Worm (Caenorhabditis elegans): ENCODE measurements around the gene Y9C9A.8.

Y9C9A.8 gene

ce11 chrIV:4953887-4954286 lies 23.7 kb downstream of the Y9C9A.8 start, which contains the start of gene str-163:
Gene str-163 (plus strand): TSS chrIV:4954187.
- TF ChIP-seq cog-1 (tag; optimal IDR thresholded peaks at IDR 0.05), result no peak
- no peak for TF ChIP-seq tab-1 (GFP tag; IDR thresholded peaks at IDR 0.05)
- TF ChIP-seq med-1 (GFP tag; optimal IDR thresholded peaks at IDR 0.05; ENCODE audit: insufficient read depth), result no peak
- no peak for TF ChIP-seq flt-1 (GFP tag; IDR thresholded peaks at IDR 0.05)
- no peak for TF ChIP-seq T22C8.4 (GFP tag; IDR thresholded peaks at IDR 0.05)
- no peak for TF ChIP-seq ref-1 (GFP tag; conservative IDR thresholded peaks at IDR 0.05)
- no peak for TF ChIP-seq ztf-29 (GFP tag; IDR thresholded peaks at IDR 0.05)
- no peak for TF ChIP-seq klf-2 (GFP tag; conservative IDR thresholded peaks at IDR 0.05)
- no peak for TF ChIP-seq ztf-23 (GFP tag; IDR thresholded peaks at IDR 0.05)

- TF ChIP-seq flt-1 (GFP tag; IDR thresholded peaks at IDR 0.05), result no peak
- no peak for TF ChIP-seq T22C8.4 (GFP tag; IDR thresholded peaks at IDR 0.05)
- no peak for TF ChIP-seq ref-1 (GFP tag; conservative IDR thresholded peaks at IDR 0.05)
- TF ChIP-seq ztf-29 (GFP tag; IDR thresholded peaks at IDR 0.05), result no peak
- no peak for TF ChIP-seq med-1 (GFP tag; optimal IDR thresholded peaks at IDR 0.05; ENCODE audit: insufficient read depth)
- no peak for TF ChIP-seq tab-1 (GFP tag; IDR thresholded peaks at IDR 0.05)
- no peak for TF ChIP-seq ztf-23 (GFP tag; IDR thresholded peaks at IDR 0.05)
- no peak for TF ChIP-seq klf-2 (GFP tag; conservative IDR thresholded peaks at IDR 0.05)
- no peak for TF ChIP-seq cog-1 (tag; optimal IDR thresholded peaks at IDR 0.05)
Measured at ce11 chrIV:4960623-4961022, 30.5 kb downstream of the Y9C9A.8 start, which contains the start of gene str-164. Gene str-164 (plus strand): TSS chrIV:4960735.

- TF ChIP-seq klf-2 (GFP tag; conservative IDR thresholded peaks at IDR 0.05), result no peak
- no peak for TF ChIP-seq ztf-23 (GFP tag; IDR thresholded peaks at IDR 0.05)
- TF ChIP-seq med-1 (GFP tag; optimal IDR thresholded peaks at IDR 0.05; ENCODE audit: insufficient read depth), result no peak
- no peak for TF ChIP-seq tab-1 (GFP tag; IDR thresholded peaks at IDR 0.05)
- TF ChIP-seq ztf-29 (GFP tag; IDR thresholded peaks at IDR 0.05), result no peak
- TF ChIP-seq ref-1 (GFP tag; conservative IDR thresholded peaks at IDR 0.05), result no peak
- TF ChIP-seq cog-1 (tag; optimal IDR thresholded peaks at IDR 0.05), result no peak
- TF ChIP-seq flt-1 (GFP tag; IDR thresholded peaks at IDR 0.05), result no peak
- no peak for TF ChIP-seq T22C8.4 (GFP tag; IDR thresholded peaks at IDR 0.05)
Measured at ce11 chrIV:4963834-4964233, 33.7 kb downstream of the Y9C9A.8 start, which contains the start of gene txt-3. Gene txt-3 (plus strand): TSS chrIV:4963958.

- TF ChIP-seq cog-1 (tag; optimal IDR thresholded peaks at IDR 0.05), result no peak
- no peak for TF ChIP-seq ztf-29 (GFP tag; IDR thresholded peaks at IDR 0.05)
- TF ChIP-seq klf-2 (GFP tag; conservative IDR thresholded peaks at IDR 0.05), result no peak
- no peak for TF ChIP-seq ztf-23 (GFP tag; IDR thresholded peaks at IDR 0.05)
- no peak for TF ChIP-seq T22C8.4 (GFP tag; IDR thresholded peaks at IDR 0.05)
- TF ChIP-seq med-1 (GFP tag; optimal IDR thresholded peaks at IDR 0.05; ENCODE audit: insufficient read depth), result no peak
- TF ChIP-seq flt-1 (GFP tag; IDR thresholded peaks at IDR 0.05), result no peak
- TF ChIP-seq tab-1 (GFP tag; IDR thresholded peaks at IDR 0.05), result no peak
- TF ChIP-seq ref-1 (GFP tag; conservative IDR thresholded peaks at IDR 0.05), result no peak
Measured at ce11 chrIV:4969419-4969818, 39.3 kb downstream of the Y9C9A.8 start, which contains the start of gene Y9C9A.13. Gene Y9C9A.13 (minus strand): TSS chrIV:4969519.

ce11 chrIV:4975995-4976394 lies 45.9 kb downstream of the Y9C9A.8 start, which contains the start of gene Y9C9A.16:
Gene Y9C9A.16 (minus strand): TSS chrIV:4976125.
- TF ChIP-seq ref-1 (GFP tag; conservative IDR thresholded peaks at IDR 0.05), result no peak
- TF ChIP-seq flt-1 (GFP tag; IDR thresholded peaks at IDR 0.05), result no peak
- TF ChIP-seq med-1 (GFP tag; optimal IDR thresholded peaks at IDR 0.05; ENCODE audit: insufficient read depth), result no peak
- no peak for TF ChIP-seq ztf-29 (GFP tag; IDR thresholded peaks at IDR 0.05)
- no peak for TF ChIP-seq tab-1 (GFP tag; IDR thresholded peaks at IDR 0.05)
- no peak for TF ChIP-seq klf-2 (GFP tag; conservative IDR thresholded peaks at IDR 0.05)
- no peak for TF ChIP-seq ztf-23 (GFP tag; IDR thresholded peaks at IDR 0.05)
- TF ChIP-seq T22C8.4 (GFP tag; IDR thresholded peaks at IDR 0.05), result no peak
- TF ChIP-seq cog-1 (tag; optimal IDR thresholded peaks at IDR 0.05), result no peak

ce11 chrIV:4977176-4977693 lies 47.1 kb downstream of the Y9C9A.8 start, which contains the start of gene E03H12.5:
Gene E03H12.5 (plus strand): TSS chrIV:4977226.
- TF ChIP-seq ztf-23 (GFP tag; IDR thresholded peaks at IDR 0.05), result no peak
- no peak for TF ChIP-seq tab-1 (GFP tag; IDR thresholded peaks at IDR 0.05)
- no peak for TF ChIP-seq klf-2 (GFP tag; conservative IDR thresholded peaks at IDR 0.05)
- no peak for TF ChIP-seq flt-1 (GFP tag; IDR thresholded peaks at IDR 0.05)
- no peak for TF ChIP-seq med-1 (GFP tag; optimal IDR thresholded peaks at IDR 0.05; ENCODE audit: insufficient read depth)
- no peak for TF ChIP-seq ref-1 (GFP tag; conservative IDR thresholded peaks at IDR 0.05)
- no peak for TF ChIP-seq cog-1 (tag; optimal IDR thresholded peaks at IDR 0.05)
- no peak for TF ChIP-seq T22C8.4 (GFP tag; IDR thresholded peaks at IDR 0.05)
- no peak for TF ChIP-seq ztf-29 (GFP tag; IDR thresholded peaks at IDR 0.05)

ce11 chrIV:4981027-4981426 lies 50.9 kb downstream of the Y9C9A.8 start, which contains the start of gene srz-24:
Gene srz-24 (minus strand): TSS chrIV:4981127.
- no peak for TF ChIP-seq med-1 (GFP tag; optimal IDR thresholded peaks at IDR 0.05; ENCODE audit: insufficient read depth)
- TF ChIP-seq klf-2 (GFP tag; conservative IDR thresholded peaks at IDR 0.05), result no peak
- no peak for TF ChIP-seq ztf-29 (GFP tag; IDR thresholded peaks at IDR 0.05)
- TF ChIP-seq ztf-23 (GFP tag; IDR thresholded peaks at IDR 0.05), result no peak
- TF ChIP-seq cog-1 (tag; optimal IDR thresholded peaks at IDR 0.05), result no peak
- TF ChIP-seq ref-1 (GFP tag; conservative IDR thresholded peaks at IDR 0.05), result no peak
- no peak for TF ChIP-seq T22C8.4 (GFP tag; IDR thresholded peaks at IDR 0.05)
- TF ChIP-seq tab-1 (GFP tag; IDR thresholded peaks at IDR 0.05), result no peak
- no peak for TF ChIP-seq flt-1 (GFP tag; IDR thresholded peaks at IDR 0.05)

All from whole organism, midembryonic.